Worm (Caenorhabditis elegans) whole organism, L4 larva: ENCODE data around the gene atg-10.

Experiments used
- F44E2.7 ChIP-seq: fragments of 200-800 bp; sonication (Bioruptor generic); IDR thresholded peaks from 2 replicates; pipeline ENCODE4 v2.1.2; 2022; ENCODE audit warnings: missing genetic modification characterization, missing compliant biosample characterization
- daf-19 ChIP-seq: fragments of 200-800 bp; sonication (Bioruptor generic); conservative IDR thresholded peaks from 2 replicates; pipeline ENCODE4 v1.3.6; 2022; ENCODE audit warnings: missing genetic modification characterization, missing compliant biosample characterization
- lin-15B ChIP-seq: fragments of 150-350 bp; sonication (generic microtip); optimal IDR thresholded peaks from 3 replicates; lab custom pipeline; 2014; ENCODE audit warnings: missing biosample characterization, missing genetic modification characterization
- lir-3 ChIP-seq: sonication (generic microtip); optimal IDR thresholded peaks from 2 replicates; lab custom pipeline; 2016; ENCODE audit warnings: mild to moderate bottlenecking, missing genetic modification characterization, missing compliant biosample characterization
- nhr-77 ChIP-seq: fragments of 150-350 bp; optimal IDR thresholded peaks from 2 replicates; lab custom pipeline; 2014; ENCODE audit warnings: missing biosample characterization, missing genetic modification characterization
- php-3 ChIP-seq: fragments of 200-800 bp; sonication (Bioruptor generic); IDR thresholded peaks from 2 replicates; pipeline ENCODE4 v1.3.6; 2022; ENCODE audit warnings: missing genetic modification reagents, missing genetic modification characterization, missing compliant biosample characterization
- sdz-12 ChIP-seq: fragments of 200-800 bp; sonication (Bioruptor generic); optimal IDR thresholded peaks from 2 replicates; lab custom pipeline; 2018; ENCODE audit warnings: mild to moderate bottlenecking, missing genetic modification characterization, missing compliant biosample characterization

DNA sequence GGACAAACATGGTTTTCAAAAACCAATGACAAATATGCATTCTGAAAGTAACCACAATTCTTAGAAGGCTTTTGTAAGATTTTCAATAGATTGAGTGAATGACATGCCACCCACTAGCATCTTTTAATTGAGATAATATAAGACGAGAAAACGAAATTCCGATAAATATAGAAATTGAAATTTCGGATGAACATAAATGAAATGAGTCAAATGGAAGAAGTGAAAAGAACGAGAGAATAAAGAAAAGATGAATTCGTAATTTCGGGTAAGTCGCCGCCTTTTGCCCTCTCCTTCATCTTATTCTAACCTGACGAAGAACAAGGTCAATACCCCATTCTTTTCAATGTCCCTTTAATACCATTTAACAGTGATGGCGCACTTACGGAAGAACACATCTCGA lies 16.6 kb upstream of the atg-10 start:
- TF ChIP-seq lir-3 (tag; lab: Kevin White, UChicago) (no peak), nhr-77 (no peak), php-3 (no peak), lin-15B (tag; lab: Kevin White, UChicago) (no peak), sdz-12 (no peak), daf-19 (GFP tag; lab: Robert Waterston, UW) (no peak), F44E2.7 (GFP tag; lab: Robert Waterston, UW) (no peak)
